Fruit fly (Drosophila melanogaster): ENCODE results near the gene mRNA-cap.

mRNA-cap gene

dm6 chrX:14214505-14215449 lies 27.8 kb downstream of the mRNA-cap start (continued):
- peak; percentile 72 for TF ChIP-seq lab (GFP tag; optimal IDR thresholded peaks at IDR 0.05)
- TF ChIP-seq slbo (GFP tag; IDR thresholded peaks at IDR 0.05) = peak; percentile 69
- no peak for TF ChIP-seq Hey (tag; optimal IDR thresholded peaks at IDR 0.05)
- 0 out of 2 replicates have a peak, but pooled peaks have one; percentile 17 for TF ChIP-seq ara (GFP tag; IDR thresholded peaks at IDR 0.05)
- peak; percentile 70 for TF ChIP-seq Hmr (GFP tag; optimal IDR thresholded peaks at IDR 0.05)
- peak; percentile 44 for TF ChIP-seq D19B (GFP tag; optimal IDR thresholded peaks at IDR 0.05)
- no peak for TF ChIP-seq h (optimal IDR thresholded peaks at IDR 0.05)
- TF ChIP-seq fd96Cb (tag; optimal IDR thresholded peaks at IDR 0.05) = peak; percentile 46
- TF ChIP-seq PHDP (tag; optimal IDR thresholded peaks at IDR 0.05) = peak; percentile 67
- no peak for TF ChIP-seq unc-4 (GFP tag; IDR thresholded peaks at IDR 0.05; ENCODE audit: partially characterized antibody)
- TF ChIP-seq dysf (GFP tag; IDR thresholded peaks at IDR 0.05) = peak; percentile 69
- TF ChIP-seq gfzf (GFP tag; optimal IDR thresholded peaks at IDR 0.05) = no peak
- TF ChIP-seq CG2120 (GFP tag; optimal IDR thresholded peaks at IDR 0.05) = peak; percentile 21
- TF ChIP-seq cas (GFP tag; IDR thresholded peaks at IDR 0.05) = no peak
- TF ChIP-seq B-H1 (GFP tag; IDR thresholded peaks at IDR 0.05) = peak; percentile 11; the same call in 1 of the 3 replicates
- TF ChIP-seq nmo (GFP tag; optimal IDR thresholded peaks at IDR 0.05) = peak; percentile 49
- no peak for TF ChIP-seq her (GFP tag; optimal IDR thresholded peaks at IDR 0.05)
- no peak for TF ChIP-seq tna (GFP tag; IDR thresholded peaks at IDR 0.05; ENCODE audit: partially characterized antibody)
- no peak for TF ChIP-seq HLH4C (GFP tag; IDR thresholded peaks at IDR 0.05; ENCODE audit: partially characterized antibody)
- peak; percentile 47 for TF ChIP-seq Hand (GFP tag; optimal IDR thresholded peaks at IDR 0.05)
- peak; percentile 48 for TF ChIP-seq CG10209 (GFP tag; optimal IDR thresholded peaks at IDR 0.05)
- TF ChIP-seq Sox100B (GFP tag; optimal IDR thresholded peaks at IDR 0.05) = peak; percentile 35
- TF ChIP-seq CG7556 (GFP tag; optimal IDR thresholded peaks at IDR 0.05) = peak; percentile 17
- no peak for TF ChIP-seq CG31388 (GFP tag; optimal IDR thresholded peaks at IDR 0.05)
- no peak for TF ChIP-seq Scr (GFP tag; IDR thresholded peaks at IDR 0.05; ENCODE audit: partially characterized antibody)
- peak; percentile 19 for TF ChIP-seq tio (GFP tag; optimal IDR thresholded peaks at IDR 0.05)
- TF ChIP-seq NfI (GFP tag; optimal IDR thresholded peaks at IDR 0.05) = peak; percentile 12
- peak; percentile 47 for TF ChIP-seq CG17385 (GFP tag; optimal IDR thresholded peaks at IDR 0.05)
- peak; percentile 28 for TF ChIP-seq Ssrp (tag; optimal IDR thresholded peaks at IDR 0.05)
- no peak for TF ChIP-seq CG3065 (GFP tag; optimal IDR thresholded peaks at IDR 0.05)
- 0 out of 2 replicates have a peak, but pooled peaks have one; percentile 31 for TF ChIP-seq stc (GFP tag; IDR thresholded peaks at IDR 0.05)
- TF ChIP-seq cg (GFP tag; optimal IDR thresholded peaks at IDR 0.05) = no peak
- TF ChIP-seq ewg (GFP tag; optimal IDR thresholded peaks at IDR 0.05) = peak; percentile 14
- TF ChIP-seq sens-2 (GFP tag; IDR thresholded peaks at IDR 0.05) = no peak
- TF ChIP-seq Ada2b (GFP tag; IDR thresholded peaks at IDR 0.05) = peak; percentile 55
- TF ChIP-seq Rfx (GFP tag; IDR thresholded peaks at IDR 0.05) = peak; percentile 66
- TF ChIP-seq Blimp-1 (GFP tag; optimal IDR thresholded peaks at IDR 0.05) = peak; percentile 26
- peak; percentile 54 for TF ChIP-seq sens (GFP tag)
- TF ChIP-seq CG7357 (GFP tag; IDR thresholded peaks at IDR 0.05) = 0 out of 3 replicates have a peak, but pooled peaks have one; percentile 18
- peak; percentile 24 for TF ChIP-seq CG13894 (tag; optimal IDR thresholded peaks at IDR 0.05)
- TF ChIP-seq corto (GFP tag; optimal IDR thresholded peaks at IDR 0.05) = no peak
- peak; percentile 52 for TF ChIP-seq fd3F (GFP tag; optimal IDR thresholded peaks at IDR 0.05)
- TF ChIP-seq CG18011 (GFP tag; optimal IDR thresholded peaks at IDR 0.05) = no peak
- TF ChIP-seq CG9727 (GFP tag; optimal IDR thresholded peaks at IDR 0.05) = peak; percentile 54
- peak; percentile 28 for TF ChIP-seq CG12391 (tag; optimal IDR thresholded peaks at IDR 0.05)
- TF ChIP-seq CG10979 (tag; optimal IDR thresholded peaks at IDR 0.05) = peak; percentile 35
- peak; percentile 47; the same call in 1 of the 2 replicates for TF ChIP-seq Atf6 (GFP tag; IDR thresholded peaks at IDR 0.05)
